Fruit fly (Drosophila melanogaster) whole organism, prepupa: Measurements from ENCODE around the gene Trf2.

ENCODE experiments used
- Blimp-1 ChIP-seq: fragments of 200-800 bp; sonication (Bioruptor generic); optimal IDR thresholded peaks from 3 replicates; lab custom pipeline; 2017; ENCODE audit warnings: missing biosample characterization, missing genetic modification characterization, mild to moderate bottlenecking, moderate library complexity, missing genetic modification reagents
- CG10631 ChIP-seq: fragments of 200-800 bp; sonication (Bioruptor generic); optimal IDR thresholded peaks from 2 replicates; lab custom pipeline; 2016; ENCODE audit warnings: missing biosample characterization, missing genetic modification characterization
- CG11294 ChIP-seq: fragments of 200-800 bp; sonication (Bioruptor generic); IDR thresholded peaks from 2 replicates; pipeline ENCODE4 v1.3.6; 2022; ENCODE audit warnings: missing biosample characterization, missing genetic modification characterization
- CG11762 ChIP-seq: fragments of 200-800 bp; sonication (Bioruptor generic); optimal IDR thresholded peaks from 3 replicates; lab custom pipeline; 2016; ENCODE audit warnings: missing biosample characterization, missing genetic modification characterization; ENCODE audit not compliant: insufficient read depth
- CG16779 ChIP-seq: fragments of 200-800 bp; sonication (Bioruptor generic); optimal IDR thresholded peaks from 3 replicates; lab custom pipeline; 2017; ENCODE audit warnings: missing biosample characterization, mild to moderate bottlenecking, missing genetic modification characterization
- CG3032 ChIP-seq: fragments of 200-800 bp; optimal IDR thresholded peaks from 2 replicates; lab custom pipeline; 2019; ENCODE audit warnings: missing biosample characterization, mild to moderate bottlenecking, missing genetic modification characterization, moderate library complexity
- CG31627 ChIP-seq: fragments of 200-800 bp; sonication (Bioruptor generic); optimal IDR thresholded peaks from 3 replicates; lab custom pipeline; 2016; ENCODE audit warnings: missing biosample characterization, missing genetic modification characterization
- CG32006 ChIP-seq: fragments of 200-800 bp; sonication (Bioruptor generic); optimal IDR thresholded peaks from 3 replicates; lab custom pipeline; 2017; ENCODE audit warnings: missing biosample characterization, mild to moderate bottlenecking, missing genetic modification characterization
- CG3919 ChIP-seq: fragments of 200-800 bp; sonication (Bioruptor generic); optimal IDR thresholded peaks from 3 replicates; lab custom pipeline; 2016; ENCODE audit warnings: missing biosample characterization, missing genetic modification characterization
- CG4318 ChIP-seq: fragments of 200-800 bp; sonication (Bioruptor generic); optimal IDR thresholded peaks from 3 replicates; lab custom pipeline; 2017; ENCODE audit warnings: missing biosample characterization, mild to moderate bottlenecking, missing genetic modification characterization
- CG6163 ChIP-seq: fragments of 200-800 bp; sonication (Bioruptor generic); IDR thresholded peaks from 3 replicates; pipeline ENCODE4 v1.3.6; 2022; ENCODE audit warnings: missing biosample characterization, missing genetic modification characterization
- CG6276 ChIP-seq: fragments of 200-800 bp; sonication (Bioruptor generic); optimal IDR thresholded peaks from 2 replicates; lab custom pipeline; 2017; ENCODE audit warnings: missing biosample characterization, mild to moderate bottlenecking, missing genetic modification characterization
- CG6792 ChIP-seq: fragments of 200-800 bp; sonication (Bioruptor generic); optimal IDR thresholded peaks from 3 replicates; lab custom pipeline; 2016; ENCODE audit warnings: missing biosample characterization, missing genetic modification characterization
- CG6808 ChIP-seq: fragments of 200-800 bp; sonication (Bioruptor generic); optimal IDR thresholded peaks from 3 replicates; lab custom pipeline; 2017; ENCODE audit warnings: missing biosample characterization, missing genetic modification characterization, mild to moderate bottlenecking, moderate library complexity, missing genetic modification reagents
- CG6854 ChIP-seq: fragments of 200-800 bp; sonication (Bioruptor generic); optimal IDR thresholded peaks from 2 replicates; lab custom pipeline; 2017; ENCODE audit warnings: missing biosample characterization, mild to moderate bottlenecking, missing genetic modification characterization
- CG8119 ChIP-seq: fragments of 200-800 bp; sonication (Bioruptor generic); IDR thresholded peaks from 3 replicates; pipeline ENCODE4 v1.3.6; 2022; ENCODE audit warnings: missing biosample characterization, missing genetic modification characterization
- CG8319 ChIP-seq: fragments of 200-800 bp; sonication (Bioruptor generic); optimal IDR thresholded peaks from 3 replicates; lab custom pipeline; 2016; ENCODE audit warnings: missing biosample characterization, missing genetic modification characterization
- CG9139 ChIP-seq: fragments of 200-800 bp; sonication (Bioruptor generic); optimal IDR thresholded peaks from 3 replicates; lab custom pipeline; 2017; ENCODE audit warnings: missing biosample characterization, mild to moderate bottlenecking, missing genetic modification characterization
- Ets21C ChIP-seq: fragments of 200-800 bp; sonication (Bioruptor generic); optimal IDR thresholded peaks from 3 replicates; lab custom pipeline; 2016; ENCODE audit warnings: missing biosample characterization, missing genetic modification characterization
- Ets96B ChIP-seq: fragments of 200-800 bp; optimal IDR thresholded peaks from 2 replicates; lab custom pipeline; 2019; ENCODE audit warnings: missing biosample characterization, mild to moderate bottlenecking, missing genetic modification characterization, moderate library complexity
- Gug ChIP-seq: fragments of 200-800 bp; sonication (Bioruptor generic); IDR thresholded peaks from 2 replicates; pipeline ENCODE4 v1.3.6; 2022; ENCODE audit warnings: missing biosample characterization, missing genetic modification characterization
- Hr38 ChIP-seq: sonication (Bioruptor generic); optimal IDR thresholded peaks from 2 replicates; lab custom pipeline; 2016; ENCODE audit warnings: missing biosample characterization, missing genetic modification characterization
- Lpt ChIP-seq: fragments of 200-800 bp; sonication (Bioruptor generic); optimal IDR thresholded peaks from 3 replicates; lab custom pipeline; 2016; ENCODE audit warnings: missing biosample characterization, missing genetic modification characterization
- Met ChIP-seq: fragments of 200-800 bp; sonication (Bioruptor generic); optimal IDR thresholded peaks from 3 replicates; lab custom pipeline; 2016; ENCODE audit warnings: missing biosample characterization, missing genetic modification characterization
- OdsH ChIP-seq: fragments of 200-800 bp; sonication (Bioruptor generic); optimal IDR thresholded peaks from 3 replicates; lab custom pipeline; 2016; ENCODE audit warnings: missing biosample characterization, missing genetic modification characterization
- Smox ChIP-seq: fragments of 200-800 bp; sonication (Bioruptor generic); optimal IDR thresholded peaks from 3 replicates; lab custom pipeline; 2016; ENCODE audit warnings: missing biosample characterization, missing genetic modification characterization
- Sox102F ChIP-seq: fragments of 200-800 bp; sonication (Bioruptor generic); optimal IDR thresholded peaks from 2 replicates; lab custom pipeline; 2016; ENCODE audit warnings: missing biosample characterization, mild to moderate bottlenecking, missing genetic modification characterization
- Sox14 ChIP-seq: fragments of 200-800 bp; sonication (Bioruptor generic); optimal IDR thresholded peaks from 3 replicates; lab custom pipeline; 2016; ENCODE audit warnings: missing biosample characterization, missing genetic modification characterization
- Sox15 ChIP-seq: fragments of 200-800 bp; sonication (Bioruptor generic); optimal IDR thresholded peaks from 3 replicates; lab custom pipeline; 2016; ENCODE audit warnings: missing biosample characterization, missing genetic modification characterization
- achi ChIP-seq: fragments of 200-800 bp; sonication (Bioruptor generic); optimal IDR thresholded peaks from 3 replicates; lab custom pipeline; 2016; ENCODE audit warnings: missing biosample characterization, missing genetic modification characterization
- acj6 ChIP-seq: fragments of 200-800 bp; sonication (Bioruptor generic); optimal IDR thresholded peaks from 3 replicates; lab custom pipeline; 2016; ENCODE audit warnings: missing biosample characterization, missing genetic modification characterization
- cyc ChIP-seq: fragments of 200-800 bp; sonication (Bioruptor generic); optimal IDR thresholded peaks from 3 replicates; lab custom pipeline; 2016; ENCODE audit warnings: missing biosample characterization, missing genetic modification characterization
- dac ChIP-seq: fragments of 200-800 bp; sonication (Bioruptor generic); optimal IDR thresholded peaks from 2 replicates; lab custom pipeline; 2017; ENCODE audit warnings: missing biosample characterization, mild to moderate bottlenecking, missing genetic modification characterization
- eg ChIP-seq: fragments of 200-800 bp; sonication (Bioruptor generic); IDR thresholded peaks from 3 replicates; pipeline ENCODE4 v1.3.6; 2022; ENCODE audit warnings: missing biosample characterization, missing genetic modification characterization
- esn ChIP-seq: fragments of 200-800 bp; sonication (Bioruptor generic); optimal IDR thresholded peaks from 2 replicates; lab custom pipeline; 2016; ENCODE audit warnings: missing biosample characterization, mild to moderate bottlenecking, missing genetic modification characterization, moderate library complexity
- fd85E ChIP-seq: fragments of 200-800 bp; sonication (Bioruptor generic); optimal IDR thresholded peaks from 3 replicates; lab custom pipeline; 2016; ENCODE audit warnings: missing biosample characterization, missing genetic modification characterization
- fkh ChIP-seq: fragments of 200-800 bp; sonication (Bioruptor generic); optimal IDR thresholded peaks from 3 replicates; lab custom pipeline; 2017; ENCODE audit warnings: missing biosample characterization, mild to moderate bottlenecking, missing genetic modification characterization, moderate library complexity
- lz ChIP-seq: fragments of 200-800 bp; sonication (Bioruptor generic); optimal IDR thresholded peaks from 3 replicates; lab custom pipeline; 2016; ENCODE audit warnings: missing biosample characterization, missing genetic modification characterization
- pdm3 ChIP-seq: fragments of 200-800 bp; sonication (Bioruptor generic); optimal IDR thresholded peaks from 3 replicates; lab custom pipeline; 2016; ENCODE audit warnings: missing biosample characterization, missing genetic modification characterization
- spab ChIP-seq: fragments of 200-800 bp; sonication (Bioruptor generic); optimal IDR thresholded peaks from 2 replicates; lab custom pipeline; 2017; ENCODE audit warnings: missing biosample characterization, mild to moderate bottlenecking, missing genetic modification characterization, missing genetic modification reagents
- svp ChIP-seq: fragments of 200-800 bp; sonication (Bioruptor generic); peaks from one replicate; lab custom pipeline; 2016; ENCODE audit warnings: missing biosample characterization, missing genetic modification characterization
- topi ChIP-seq: fragments of 200-800 bp; sonication (Bioruptor generic); optimal IDR thresholded peaks from 3 replicates; lab custom pipeline; 2016; ENCODE audit warnings: missing biosample characterization, missing genetic modification characterization

The Trf2 gene

dm6 chrX:8420772-8421448 is 11.8 kb downstream of the Trf2 start (continued):
- TF ChIP-seq Sox15 (GFP tag; lab: Kevin White, UChicago) (peak; percentile 17), svp (GFP tag; lab: Kevin White, UChicago) (no peak), pdm3 (GFP tag; lab: Kevin White, UChicago) (no peak), CG6792 (no peak), CG3919 (GFP tag; lab: Kevin White, UChicago) (no peak), Lpt (GFP tag; lab: Kevin White, UChicago) (peak; percentile 50)

- no peak for TF ChIP-seq CG10631 (GFP tag; lab: Kevin White, UChicago)
- TF ChIP-seq CG8319, result no peak
- no peak for TF ChIP-seq esn (GFP tag; lab: Kevin White, UChicago)
- no peak for TF ChIP-seq cyc
- TF ChIP-seq Smox (GFP tag; lab: Kevin White, UChicago), result no peak
- no peak for TF ChIP-seq Ets21C (GFP tag; lab: Kevin White, UChicago)
- TF ChIP-seq Met (GFP tag; lab: Kevin White, UChicago), result no peak
- no peak for TF ChIP-seq CG3919 (GFP tag; lab: Kevin White, UChicago)
- no peak for TF ChIP-seq CG11294 (GFP tag; lab: Robert Waterston, UW)
- TF ChIP-seq CG3032 (tag; lab: Kevin White, UChicago), result no peak
- TF ChIP-seq Sox102F, result no peak
- no peak for TF ChIP-seq Ets96B (tag; lab: Kevin White, UChicago)
- TF ChIP-seq achi (GFP tag; lab: Kevin White, UChicago), result no peak
- TF ChIP-seq spab (GFP tag; lab: Kevin White, UChicago), result no peak
- no peak for TF ChIP-seq OdsH (GFP tag; lab: Kevin White, UChicago)
- TF ChIP-seq lz, result no peak
These were observed 12.3 kb downstream of the Trf2 start for dm6 chrX:8421449-8421795.

dm6 chrX:8422643-8423042 is 13.6 kb downstream of the Trf2 start:
- TF ChIP-seq acj6 (GFP tag; lab: Kevin White, UChicago), result no peak
- no peak for TF ChIP-seq CG32006
- peak; percentile 35 for TF ChIP-seq achi (GFP tag; lab: Kevin White, UChicago)
- TF ChIP-seq, all 60 proteins: peak for 1

dm6 chrX:8433709-8434108 is 24.6 kb downstream of the Trf2 start, which contains the start of gene CG32712:
Gene CG32712 (minus strand): TSS chrX:8433809.
- TF ChIP-seq Hr38 (GFP tag; lab: Kevin White, UChicago) (no peak), CG11762 (no peak), Sox15 (GFP tag; lab: Kevin White, UChicago) (no peak), CG4318 (GFP tag; lab: Kevin White, UChicago) (no peak), Blimp-1 (GFP tag; lab: Kevin White, UChicago) (no peak), topi (no peak), CG31627 (GFP tag; lab: Kevin White, UChicago) (no peak), CG16779 (no peak), fkh (no peak), svp (GFP tag; lab: Kevin White, UChicago) (no peak), Ets96B (tag; lab: Kevin White, UChicago) (no peak), OdsH (GFP tag; lab: Kevin White, UChicago) (no peak), eg (no peak)

- TF ChIP-seq CG10631 (GFP tag; lab: Kevin White, UChicago) (peak; percentile 23), esn (GFP tag; lab: Kevin White, UChicago) (peak; percentile 46), CG31627 (GFP tag; lab: Kevin White, UChicago) (no peak), fd85E (GFP tag; lab: Kevin White, UChicago) (no peak), Sox14 (GFP tag; lab: Kevin White, UChicago) (peak; percentile 22), cyc (no peak), CG6792 (no peak), CG6163 (GFP tag; lab: Robert Waterston, UW) (0 out of 3 replicates have a peak, but pooled peaks have one; percentile 14), Blimp-1 (GFP tag; lab: Kevin White, UChicago) (peak; percentile 66), pdm3 (GFP tag; lab: Kevin White, UChicago) (no peak), CG9139 (no peak), Gug (GFP tag; lab: Robert Waterston, UW) (peak; percentile 18; the same call in 1 of the 2 replicates), CG3032 (tag; lab: Kevin White, UChicago) (peak; percentile 29), fkh (no peak), CG6276 (GFP tag; lab: Kevin White, UChicago) (peak; percentile 54), Sox15 (GFP tag; lab: Kevin White, UChicago) (no peak), dac (GFP tag; lab: Kevin White, UChicago) (no peak), Ets21C (GFP tag; lab: Kevin White, UChicago) (no peak), CG6808 (GFP tag; lab: Kevin White, UChicago) (peak; percentile 28), CG6854 (GFP tag; lab: Kevin White, UChicago) (no peak), CG8119 (GFP tag; lab: Robert Waterston, UW) (0 out of 3 replicates have a peak, but pooled peaks have one; percentile 27)
These were observed 27.7 kb downstream of the Trf2 start, which contains the start of gene CG1440 for dm6 chrX:8436656-8437284. Gene CG1440 (plus strand): TSS chrX:8437057.
